Fruit fly (Drosophila melanogaster): Measurements from ENCODE around the gene Nup133.

Gene Nup133

dm6 chr3R:22673528-22673959, 16.9 kb upstream of the Nup133 start (continued):
- TF ChIP-seq Hr78 (GFP tag; optimal IDR thresholded peaks at IDR 0.05) (no peak), CG31365 (tag; optimal IDR thresholded peaks at IDR 0.05) (no peak), odd (GFP tag; optimal IDR thresholded peaks at IDR 0.05) (peak; percentile 55), CG15269 (tag; optimal IDR thresholded peaks at IDR 0.05) (peak; percentile 50), CG14667 (GFP tag; IDR thresholded peaks at IDR 0.05) (no peak), CG18476 (GFP tag; optimal IDR thresholded peaks at IDR 0.05) (peak; percentile 69), Blimp-1 (GFP tag; optimal IDR thresholded peaks at IDR 0.05) (peak; percentile 59), Nf-YB (GFP tag; optimal IDR thresholded peaks at IDR 0.05) (peak; percentile 63), crol (GFP tag; IDR thresholded peaks at IDR 0.05) (no peak), NK7.1 (GFP tag; optimal IDR thresholded peaks at IDR 0.05) (peak; percentile 51), ara (GFP tag; IDR thresholded peaks at IDR 0.05) (0 out of 2 replicates have a peak, but pooled peaks have one; percentile 23), CG9215 (GFP tag; IDR thresholded peaks at IDR 0.05) (peak; percentile 37; the same call in 1 of the 2 replicates), her (GFP tag; optimal IDR thresholded peaks at IDR 0.05) (peak; percentile 41), CG16779 (GFP tag; IDR thresholded peaks at IDR 0.05) (no peak), Opbp (GFP tag; IDR thresholded peaks at IDR 0.05; ENCODE audit: partially characterized antibody) (no peak), vnd (GFP tag; IDR thresholded peaks at IDR 0.05; ENCODE audit: partially characterized antibody) (no peak), chinmo (GFP tag; IDR thresholded peaks at IDR 0.05; ENCODE audit: partially characterized antibody) (no peak), grn (GFP tag; optimal IDR thresholded peaks at IDR 0.05) (peak; percentile 48), ewg (GFP tag; optimal IDR thresholded peaks at IDR 0.05) (peak; percentile 44), lov (optimal IDR thresholded peaks at IDR 0.05) (no peak), lov (GFP tag; IDR thresholded peaks at IDR 0.05) (no peak), CG4730 (GFP tag; IDR thresholded peaks at IDR 0.05) (no peak), MTF-1 (GFP tag; optimal IDR thresholded peaks at IDR 0.05; ENCODE audit: borderline replicate concordance) (no peak), CG10274 (GFP tag; optimal IDR thresholded peaks at IDR 0.05) (peak; percentile 22), Nf-YC (tag; optimal IDR thresholded peaks at IDR 0.05) (no peak), repo (GFP tag; optimal IDR thresholded peaks at IDR 0.05) (peak; percentile 55), Mrtf (GFP tag; IDR thresholded peaks at IDR 0.05) (no peak), CG8478 (optimal IDR thresholded peaks at IDR 0.05) (no peak), CG3065 (GFP tag; optimal IDR thresholded peaks at IDR 0.05) (no peak), Sox102F (GFP tag; optimal IDR thresholded peaks at IDR 0.05) (peak; percentile 44), Meics (GFP tag; optimal IDR thresholded peaks at IDR 0.05) (peak; percentile 40), Dad (GFP tag; optimal IDR thresholded peaks at IDR 0.05) (peak; percentile 52), rib (GFP tag; IDR thresholded peaks at IDR 0.05) (0 out of 2 replicates have a peak, but pooled peaks have one; percentile 11), ato (GFP tag; IDR thresholded peaks at IDR 0.05; ENCODE audit: partially characterized antibody) (no peak), gcm2 (GFP tag; optimal IDR thresholded peaks at IDR 0.05) (peak; percentile 19), trem (tag; optimal IDR thresholded peaks at IDR 0.05) (peak; percentile 85), Fer3 (tag; optimal IDR thresholded peaks at IDR 0.05) (peak; percentile 24), CG17568 (GFP tag; optimal IDR thresholded peaks at IDR 0.05) (no peak), CG10431 (GFP tag; optimal IDR thresholded peaks at IDR 0.05) (no peak), Dll (GFP tag; IDR thresholded peaks at IDR 0.05; ENCODE audit: partially characterized antibody) (no peak), dpn (GFP tag; optimal IDR thresholded peaks at IDR 0.05) (peak; percentile 64 to 72), kni (GFP tag; optimal IDR thresholded peaks at IDR 0.05) (peak; percentile 11), Sry-δ (GFP tag; optimal IDR thresholded peaks at IDR 0.05) (peak; percentile 32), CG18599 (GFP tag; optimal IDR thresholded peaks at IDR 0.05) (peak; percentile 72), CG3838 (GFP tag; optimal IDR thresholded peaks at IDR 0.05) (peak; percentile 4), Ptx1 (GFP tag; IDR thresholded peaks at IDR 0.05) (peak; percentile 64), ATbp (GFP tag; optimal IDR thresholded peaks at IDR 0.05) (no peak), inv (GFP tag; IDR thresholded peaks at IDR 0.05; ENCODE audit: partially characterized antibody) (no peak), pita (GFP tag; optimal IDR thresholded peaks at IDR 0.05) (no peak), pros (GFP tag; optimal IDR thresholded peaks at IDR 0.05) (no peak)
